Fruit fly (Drosophila melanogaster) whole organism, wandering third instar larva: Measurements from ENCODE around the gene CG1090.
A peak's percentile ranks its signal among the peaks of the same experiment; 100 is the strongest.

Experiments used
- Abd-B ChIP-seq: fragments of >200 bp; optimal IDR thresholded peaks from 2 replicates; lab custom pipeline; 2017; ENCODE audit warnings: missing biosample characterization, missing genetic modification characterization
- OdsH ChIP-seq: fragments of 200-800 bp; sonication (Bioruptor generic); optimal IDR thresholded peaks from 2 replicates; lab custom pipeline; 2016; ENCODE audit warnings: missing biosample characterization, mild to moderate bottlenecking, missing genetic modification characterization
- Sp1 ChIP-seq: fragments of 200-800 bp; sonication (Bioruptor generic); optimal IDR thresholded peaks from 3 replicates; lab custom pipeline; 2019; ENCODE audit warnings: missing biosample characterization, mild to moderate bottlenecking, missing genetic modification characterization, moderate library complexity
- Vsx2 ChIP-seq: fragments of 200-300, 225-300 bp; sonication (Bioruptor generic); optimal IDR thresholded peaks from 2 replicates; lab custom pipeline; 2018; ENCODE audit warnings: missing biosample characterization, missing genetic modification characterization; ENCODE audit not compliant: partially characterized antibody
- dmrt93B ChIP-seq: fragments of 200-800 bp; sonication (Bioruptor generic); optimal IDR thresholded peaks from 2 replicates; lab custom pipeline; 2018; ENCODE audit warnings: missing biosample characterization, mild to moderate bottlenecking, missing genetic modification characterization
- fru ChIP-seq: fragments of 200-800 bp; sonication (Bioruptor generic); optimal IDR thresholded peaks from 3 replicates; lab custom pipeline; 2016; ENCODE audit warnings: missing biosample characterization, mild to moderate bottlenecking, missing genetic modification characterization
- jim ChIP-seq: fragments of 175-275, 200-325 bp; sonication (Bioruptor generic); optimal IDR thresholded peaks from 2 replicates; lab custom pipeline; 2016; ENCODE audit warnings: missing biosample characterization, mild to moderate bottlenecking, missing genetic modification characterization
- psq ChIP-seq: fragments of 200-800 bp; sonication (Bioruptor generic); optimal IDR thresholded peaks from 3 replicates; lab custom pipeline; 2017; ENCODE audit warnings: missing biosample characterization, mild to moderate bottlenecking, missing genetic modification characterization, moderate library complexity
- usp ChIP-seq: fragments of >200 bp; optimal IDR thresholded peaks from 2 replicates; lab custom pipeline; 2017; ENCODE audit warnings: missing biosample characterization, missing genetic modification characterization

- no peak for TF ChIP-seq Abd-B (GFP tag; lab: Kevin White, UChicago)
- peak; percentile 84 for TF ChIP-seq psq (GFP tag; lab: Kevin White, UChicago)
- no peak for TF ChIP-seq usp (GFP tag; lab: Kevin White, UChicago)
- peak; percentile 80 for TF ChIP-seq dmrt93B
- TF ChIP-seq fru (GFP tag; lab: Kevin White, UChicago): peak; percentile 95
- peak; percentile 89 for TF ChIP-seq Sp1 (GFP tag; lab: Kevin White, UChicago)
- TF ChIP-seq OdsH (GFP tag; lab: Kevin White, UChicago): peak; percentile 95
- TF ChIP-seq jim (GFP tag; lab: Kevin White, UChicago): peak; percentile 43
- TF ChIP-seq Vsx2 (GFP tag; lab: Kevin White, UChicago): no peak
Measured at dm6 chr3R:4394654-4395581, 35.2 kb downstream of the CG1090 start.
